Fruit fly (Drosophila melanogaster) whole organism: ENCODE measurements around the gene SWIP.

Experiments used
- CG8478 ChIP-seq: fragments of >200 bp; optimal IDR thresholded peaks from 2 replicates; lab custom pipeline; 2018; ENCODE audit warnings: inconsistent platforms
- Dll ChIP-seq: fragments of >200 bp; optimal IDR thresholded peaks from 2 replicates; lab custom pipeline; 2017
- EcR ChIP-seq, 2 experiments: fragments of >200 bp; optimal IDR thresholded peaks; 2 replicates each; lab custom pipeline; 2017; ENCODE audit warnings: missing biosample characterization in 2 of 2, missing genetic modification characterization in 2 of 2, missing genetic modification reagents in 2 of 2
- pan ChIP-seq: fragments of >200 bp; optimal IDR thresholded peaks from 2 replicates; lab custom pipeline; 2017
- psq ChIP-seq: fragments of >200 bp; optimal IDR thresholded peaks from 2 replicates; lab custom pipeline; 2017
- usp ChIP-seq: fragments of >200 bp; optimal IDR thresholded peaks from 2 replicates; lab custom pipeline; 2017; ENCODE audit warnings: missing biosample characterization, missing genetic modification characterization, mixed read lengths

The SWIP gene

DNA sequence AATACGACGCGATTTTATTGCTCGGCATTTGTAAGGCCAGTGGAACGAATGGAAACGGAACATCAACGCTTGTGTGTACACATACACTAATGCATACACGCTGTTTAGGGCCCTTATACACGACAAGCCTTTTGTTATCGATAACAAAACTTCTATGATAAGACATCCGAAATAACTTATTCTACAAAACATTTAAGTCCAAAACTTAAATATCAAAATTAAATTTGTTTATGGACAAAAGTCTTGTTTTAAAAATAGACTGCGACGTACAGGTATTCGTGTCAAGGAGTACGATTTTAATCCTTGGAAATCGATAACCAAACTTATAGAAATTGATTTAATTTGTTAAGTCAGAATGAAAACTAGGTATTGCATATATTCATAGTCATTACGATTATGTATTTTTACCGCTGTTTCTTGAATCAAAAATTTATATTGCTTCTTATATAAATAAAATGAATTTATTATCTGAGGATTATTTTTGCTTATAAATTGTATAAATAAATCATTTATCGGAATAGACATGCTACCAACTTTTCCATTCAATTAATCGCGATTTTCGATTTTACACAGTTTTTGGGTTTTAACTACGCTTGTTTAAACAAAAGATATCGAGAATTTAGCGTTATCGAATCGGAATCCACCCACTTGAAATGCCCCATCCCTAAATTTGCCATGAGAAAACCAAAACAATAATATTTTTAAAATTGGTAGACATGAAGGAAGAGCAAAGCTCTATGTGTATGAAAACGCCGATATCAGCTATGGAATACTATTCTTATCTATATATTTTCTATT lies at the start of gene SWIP, which contains the start of gene CG9915:
TSS of gene SWIP (plus strand) at position 632 of the 798 bp plus-strand sequence.
TSS of gene CG9915 (minus strand) at position 61 of the 798 bp plus-strand sequence.
- no peak for TF ChIP-seq usp
- no peak for TF ChIP-seq pan (lab: Kevin White, UChicago)
- TF ChIP-seq EcR (GFP tag; optimal IDR thresholded peaks at IDR 0.05; lab: Kevin White, UChicago), result no peak
- no peak for TF ChIP-seq CG8478
- TF ChIP-seq Dll (lab: Kevin White, UChicago), result no peak
- no peak for TF ChIP-seq psq

DNA sequence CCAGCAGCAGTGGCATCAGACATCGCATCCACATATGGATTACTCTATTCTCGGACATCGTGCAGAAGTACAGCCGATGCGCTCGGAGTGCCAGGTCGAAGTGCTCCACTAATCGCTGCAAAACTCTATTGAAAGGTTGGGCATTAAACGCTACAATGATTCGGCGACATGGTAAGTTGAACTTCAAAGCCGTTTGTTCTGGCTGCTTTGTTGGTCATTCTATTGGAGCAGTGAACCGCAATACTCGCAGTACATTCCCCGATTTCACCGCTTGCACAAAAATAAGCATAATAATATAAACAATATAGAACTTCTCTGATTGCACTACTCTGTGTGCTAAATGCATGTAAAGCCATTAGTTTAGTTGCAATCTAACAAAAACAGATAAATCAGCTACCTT lies 47.1 kb upstream of the SWIP start, which contains the start of gene CG12507:
TSS of gene CG12507 (minus strand) at position 101 of the 400 bp plus-strand sequence.
- TF ChIP-seq usp (no peak), Dll (lab: Kevin White, UChicago) (no peak), psq (no peak), pan (lab: Kevin White, UChicago) (no peak), EcR (GFP tag; optimal IDR thresholded peaks at IDR 0.05; lab: Kevin White, UChicago) (no peak), CG8478 (no peak)

DNA sequence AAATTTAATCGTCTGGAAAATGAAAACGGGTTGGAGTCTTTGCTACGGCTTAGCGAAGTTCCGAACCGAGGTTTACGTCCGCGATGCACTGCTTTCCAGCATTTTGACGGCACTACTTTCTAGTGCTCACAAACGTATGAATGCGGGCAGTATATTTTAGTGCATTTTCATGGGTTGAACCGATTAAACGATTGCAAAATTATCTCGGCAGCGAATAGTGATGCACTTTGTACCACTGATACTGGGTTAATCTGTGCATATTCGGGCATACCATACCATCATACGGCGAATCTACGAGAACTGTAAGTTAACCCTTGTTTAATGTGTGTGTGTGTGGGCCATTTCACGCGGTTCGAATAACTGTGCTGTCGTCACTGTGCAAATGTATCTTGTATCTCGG lies 42.7 kb upstream of the SWIP start, which contains the start of gene Mfe2:
TSS of gene Mfe2 (plus strand) at position 157 of the 400 bp plus-strand sequence.
- TF ChIP-seq CG8478 (no peak), psq (no peak), usp (no peak), Dll (lab: Kevin White, UChicago) (no peak), pan (lab: Kevin White, UChicago) (no peak)

DNA sequence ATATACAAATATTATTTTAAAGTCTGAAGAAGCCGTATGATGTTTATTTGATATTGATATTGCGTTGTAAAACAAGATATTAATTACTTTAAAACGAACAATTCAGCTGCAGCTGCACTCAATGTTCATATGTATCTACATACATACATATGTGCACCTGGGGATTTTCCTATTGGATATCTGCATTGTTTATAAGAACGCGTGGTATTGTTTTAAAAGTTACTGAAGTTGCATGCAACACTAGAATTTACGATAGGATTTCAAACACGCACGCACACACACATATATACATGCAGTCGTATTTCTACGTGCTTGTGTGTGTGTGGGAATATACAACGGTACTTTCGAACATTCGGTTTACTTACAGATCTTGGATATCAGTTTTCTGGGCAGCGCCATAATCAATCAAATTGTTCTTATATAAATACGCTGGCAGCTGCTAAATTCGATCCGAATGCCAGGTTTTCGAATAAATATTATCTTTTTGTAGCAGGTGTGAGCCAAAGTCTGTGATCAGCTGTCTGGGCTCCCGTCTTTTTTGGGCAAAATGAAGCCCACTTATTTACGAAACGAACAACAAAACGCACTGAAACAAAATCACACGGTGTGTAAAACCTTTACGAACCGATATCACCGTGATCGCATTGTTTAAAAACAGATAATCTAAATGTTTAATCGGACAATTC lies 38.2 kb upstream of the SWIP start:
- TF ChIP-seq psq, result no peak
- no peak for TF ChIP-seq pan (lab: Kevin White, UChicago)
- TF ChIP-seq usp, result no peak
- TF ChIP-seq EcR (GFP tag; optimal IDR thresholded peaks at IDR 0.05; lab: Kevin White, UChicago), result no peak
- no peak for TF ChIP-seq CG8478
- no peak for TF ChIP-seq Dll (lab: Kevin White, UChicago)

DNA sequence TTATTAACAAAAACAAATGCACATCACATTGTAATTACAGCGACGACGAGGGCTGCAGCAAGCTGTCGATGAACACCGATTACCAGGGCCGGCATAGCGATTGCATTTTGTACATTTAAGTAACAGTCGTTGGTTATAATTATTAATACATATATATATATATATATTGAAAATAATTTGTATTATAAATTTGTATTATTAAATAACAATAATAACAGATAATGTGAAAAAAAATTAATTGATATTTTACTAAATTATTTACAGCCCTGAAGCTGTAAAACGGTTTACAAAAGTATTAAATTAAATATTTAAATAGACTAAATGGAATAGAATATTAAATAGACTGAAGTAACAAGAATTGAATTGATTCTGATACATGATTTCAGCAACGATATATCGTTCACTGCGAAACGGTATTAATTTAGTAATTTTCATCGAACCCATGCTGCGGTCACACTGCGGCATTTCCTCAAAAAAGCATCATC lies 37.6 kb upstream of the SWIP start, which contains the start of the genes kat80 and Prosalpha4:
TSS of gene kat80 (minus strand) at position 327 of the 485 bp plus-strand sequence.
TSS of gene Prosalpha4 (plus strand) at position 417 of the 485 bp plus-strand sequence.
- TF ChIP-seq CG8478 (no peak), usp (no peak)

DNA sequence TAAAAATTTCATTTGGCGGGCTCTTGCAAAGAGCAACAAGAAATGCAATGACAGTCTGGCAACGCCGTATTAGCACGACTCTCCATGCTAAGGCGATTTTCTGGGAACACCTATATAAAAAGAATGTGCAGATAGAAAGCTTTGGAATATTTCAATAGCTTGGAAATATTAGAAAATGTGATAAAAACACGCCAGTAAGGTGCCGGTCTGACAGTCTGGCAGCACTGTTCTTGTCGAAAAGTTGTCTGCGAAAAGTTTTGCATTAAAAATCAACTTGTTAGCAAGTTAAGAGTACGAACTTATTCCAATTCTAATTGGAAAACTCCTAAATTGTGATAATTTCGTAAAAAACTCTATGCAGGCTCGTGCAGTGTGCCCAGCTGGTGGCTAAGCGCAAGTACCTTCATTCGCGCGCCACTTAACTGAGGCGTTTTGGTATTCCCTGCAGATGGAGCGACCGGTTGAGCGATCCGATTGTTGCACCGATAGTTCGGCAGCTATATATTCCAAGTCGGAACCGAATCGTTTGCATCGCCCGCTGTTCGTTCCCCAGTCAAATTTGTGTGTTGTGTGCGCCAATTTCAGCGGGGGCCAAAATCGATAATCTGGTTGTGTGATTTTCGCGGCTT lies 35.5 kb upstream of the SWIP start, which contains the start of gene eas:
TSS of gene eas (plus strand) at position 451 of the 629 bp plus-strand sequence.
- TF ChIP-seq psq, result no peak
- no peak for TF ChIP-seq Dll (lab: Kevin White, UChicago)
- no peak for TF ChIP-seq EcR (GFP tag; optimal IDR thresholded peaks at IDR 0.05; lab: Kevin White, UChicago)
- no peak for TF ChIP-seq usp
- no peak for TF ChIP-seq pan (lab: Kevin White, UChicago)
- no peak for TF ChIP-seq CG8478

DNA sequence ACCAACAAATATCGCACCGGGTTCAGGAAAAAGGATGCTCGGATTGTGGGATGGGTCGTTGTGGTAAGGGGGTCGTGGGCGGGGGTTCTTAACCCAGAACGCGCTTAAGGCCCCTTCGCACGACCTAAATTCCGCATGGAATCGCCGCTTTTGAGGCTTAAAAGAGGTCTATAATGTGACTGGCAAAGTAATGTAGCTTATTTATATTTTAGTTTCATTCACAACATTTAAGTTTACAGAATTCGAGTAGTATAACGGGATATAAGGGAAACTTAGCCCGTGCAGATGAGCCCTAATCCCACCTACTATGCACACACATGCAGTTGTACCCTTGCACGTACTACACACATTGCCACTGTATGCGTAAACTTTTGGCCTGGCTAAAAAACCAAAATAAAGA lies 34.7 kb upstream of the SWIP start:
- TF ChIP-seq CG8478, result no peak
- no peak for TF ChIP-seq psq
- TF ChIP-seq EcR (GFP tag; optimal IDR thresholded peaks at IDR 0.05; lab: Kevin White, UChicago), result no peak
- TF ChIP-seq pan (lab: Kevin White, UChicago), result no peak
- no peak for TF ChIP-seq Dll (lab: Kevin White, UChicago)
- no peak for TF ChIP-seq usp

DNA sequence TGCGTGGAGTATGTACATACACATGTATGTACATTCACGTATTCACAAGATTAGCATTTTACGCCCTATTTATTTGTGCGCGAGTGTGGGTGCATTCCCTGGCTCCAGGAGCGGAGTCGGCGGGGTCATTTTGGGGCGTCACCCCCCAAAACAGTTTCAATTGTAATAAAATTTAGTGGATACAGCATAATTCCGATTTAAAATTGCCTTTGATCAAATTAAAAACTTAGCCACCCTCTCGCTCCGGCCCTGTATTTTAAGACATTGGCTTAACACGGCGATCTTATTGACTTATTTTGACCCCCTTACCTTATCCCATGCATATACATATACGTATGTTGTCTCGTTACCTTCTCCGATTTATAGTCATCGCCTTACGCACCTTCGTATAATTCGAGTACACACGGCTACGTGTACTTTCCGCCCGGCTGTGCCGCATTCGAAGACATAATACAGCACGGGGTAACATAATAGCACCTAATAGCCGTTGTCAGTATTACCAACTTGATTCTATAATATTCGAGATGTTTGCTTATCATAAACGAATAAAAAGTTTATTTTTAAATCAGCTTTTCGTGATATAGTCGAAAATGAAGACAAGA lies 34.1 kb upstream of the SWIP start:
- TF ChIP-seq pan (lab: Kevin White, UChicago) (no peak), Dll (lab: Kevin White, UChicago) (no peak), usp (no peak), EcR (GFP tag; optimal IDR thresholded peaks at IDR 0.05; lab: Kevin White, UChicago) (no peak), CG8478 (no peak), psq (no peak)

DNA sequence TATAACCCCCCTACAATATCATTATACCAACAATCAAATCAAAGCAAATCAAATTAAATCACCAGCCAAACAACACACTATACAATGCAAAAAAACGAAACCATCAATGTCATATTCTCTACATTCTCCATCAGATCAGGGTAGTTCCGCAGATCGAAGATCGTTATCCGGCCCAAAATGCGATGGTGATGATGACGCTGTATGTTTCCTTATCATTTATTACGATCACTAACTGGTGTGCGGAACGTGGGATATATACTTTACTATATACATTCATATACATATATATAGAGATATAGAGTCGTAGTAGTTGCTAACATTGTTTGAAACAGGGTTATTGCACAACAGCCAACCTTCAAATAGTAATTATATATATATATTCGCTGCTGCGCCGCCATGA lies 32.2 kb upstream of the SWIP start:
- TF ChIP-seq usp (no peak), psq (no peak), pan (lab: Kevin White, UChicago) (no peak), EcR (GFP tag; optimal IDR thresholded peaks at IDR 0.05; lab: Kevin White, UChicago) (no peak), Dll (lab: Kevin White, UChicago) (no peak), CG8478 (no peak)

DNA sequence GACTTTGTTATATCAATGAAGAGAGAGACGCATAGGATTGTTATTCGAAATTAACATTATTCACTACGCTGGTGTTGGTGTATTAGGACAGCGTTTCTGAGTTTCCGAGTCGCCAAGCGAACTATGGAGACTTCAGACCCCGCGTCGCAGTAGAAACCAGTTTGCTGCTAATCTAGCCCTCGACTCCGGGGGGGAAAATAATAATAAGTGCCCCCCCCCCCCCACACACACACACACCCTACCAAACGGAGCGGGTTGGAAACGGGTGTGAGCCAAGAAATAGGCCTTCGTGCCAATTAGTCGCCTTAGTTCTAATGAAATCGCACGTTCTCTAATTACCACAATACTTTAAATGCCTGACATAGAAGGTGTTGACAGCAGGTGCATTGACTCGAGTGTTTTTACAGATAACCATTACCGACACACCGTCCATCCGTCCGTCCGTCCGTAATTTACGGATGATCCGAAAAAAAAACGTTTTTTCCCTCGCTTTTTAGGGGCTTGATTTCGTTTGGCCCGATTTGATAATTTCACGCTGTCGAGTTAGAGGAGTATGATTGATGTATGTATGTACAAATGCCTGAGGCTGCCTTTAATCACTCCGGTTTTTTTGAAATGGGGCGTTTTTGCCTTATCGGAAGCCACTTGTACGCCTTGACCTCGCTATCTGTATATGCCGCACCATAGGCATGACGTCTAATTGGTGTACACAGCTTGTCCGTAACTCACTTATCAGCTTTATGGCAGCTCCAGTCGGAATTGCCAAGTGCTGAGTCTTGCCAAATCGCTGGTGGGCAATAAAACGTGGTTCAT lies 31.6 kb upstream of the SWIP start:
- TF ChIP-seq psq (no peak), Dll (lab: Kevin White, UChicago) (no peak), usp (no peak), EcR (GFP tag; optimal IDR thresholded peaks at IDR 0.05; lab: Kevin White, UChicago) (no peak), pan (lab: Kevin White, UChicago) (no peak), CG8478 (no peak)

DNA sequence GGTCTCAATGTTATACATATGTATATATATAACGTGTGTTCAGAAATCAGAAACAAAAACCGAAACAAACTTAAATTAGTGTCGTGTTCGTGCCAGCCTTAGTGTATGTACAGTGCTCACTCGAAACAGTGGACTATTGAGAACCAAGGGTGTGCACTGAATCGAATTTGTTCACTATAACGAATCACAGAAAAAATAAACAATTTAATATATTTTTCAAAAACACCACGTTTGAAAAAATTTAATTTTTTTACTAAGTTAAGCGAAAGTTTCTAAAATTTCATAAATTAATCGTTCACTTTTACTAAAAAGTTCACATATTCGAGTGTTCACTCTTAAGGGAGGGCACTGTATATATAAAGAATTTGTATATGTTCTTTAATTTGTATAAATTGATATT lies 28.3 kb upstream of the SWIP start:
- TF ChIP-seq EcR (GFP tag; optimal IDR thresholded peaks at IDR 0.05; lab: Kevin White, UChicago) (no peak), usp (no peak), Dll (lab: Kevin White, UChicago) (no peak), CG8478 (no peak), psq (no peak), pan (lab: Kevin White, UChicago) (no peak)
